Worm (Caenorhabditis elegans) whole organism, L4 larva: Measurements from ENCODE around the gene pgp-11.

Source experiments
- F49E8.2 ChIP-seq: sonication (generic microtip); optimal IDR thresholded peaks from 2 replicates; lab custom pipeline; 2016; ENCODE audit warnings: missing compliant biosample characterization, mild to moderate bottlenecking, missing genetic modification characterization, borderline replicate concordance
- R02D3.7 ChIP-seq: fragments of 150-350 bp; sonication (generic microtip); optimal IDR thresholded peaks from 3 replicates; lab custom pipeline; 2014; ENCODE audit warnings: missing biosample characterization, missing genetic modification characterization
- Y75B8A.6 ChIP-seq: fragments of 200-800 bp; sonication (Bioruptor generic); IDR thresholded peaks from 2 replicates; pipeline ENCODE4 v1.3.6; 2022; ENCODE audit warnings: missing genetic modification reagents, missing genetic modification characterization, missing compliant biosample characterization
- ZK546.5 ChIP-seq, 2 experiments: sonication (generic microtip); optimal IDR thresholded peaks; 2 replicates each; lab custom pipeline; 2017; ENCODE audit warnings: missing biosample characterization in 2 of 2, missing genetic modification characterization in 2 of 2
- aly-2 ChIP-seq: sonication (generic microtip); optimal IDR thresholded peaks from 2 replicates; lab custom pipeline; 2018; ENCODE audit warnings: missing biosample characterization, missing genetic modification characterization
- ceh-20 ChIP-seq: fragments of 200-800 bp; sonication (Bioruptor generic); IDR thresholded peaks from 2 replicates; pipeline ENCODE4 v1.3.6; 2022; ENCODE audit warnings: missing genetic modification reagents, missing genetic modification characterization, missing compliant biosample characterization
- dpl-1 ChIP-seq: fragments of 150-350 bp; optimal IDR thresholded peaks from 2 replicates; lab custom pipeline; 2014; ENCODE audit warnings: missing biosample characterization, missing genetic modification reagents, missing genetic modification characterization
- hlh-30 ChIP-seq: sonication (generic microtip); optimal IDR thresholded peaks from 2 replicates; lab custom pipeline; 2017; ENCODE audit warnings: antibody characterized with exemption, mild to moderate bottlenecking, missing genetic modification characterization, missing compliant biosample characterization; ENCODE audit not compliant: insufficient read depth
- lin-15B ChIP-seq: fragments of 150-350 bp; sonication (generic microtip); optimal IDR thresholded peaks from 3 replicates; lab custom pipeline; 2014; ENCODE audit warnings: missing biosample characterization, missing genetic modification characterization
- lin-38 ChIP-seq: fragments of 200-800 bp; sonication (Bioruptor generic); IDR thresholded peaks from 2 replicates; pipeline ENCODE4 v1.3.6; 2022; ENCODE audit warnings: missing genetic modification reagents, missing genetic modification characterization, missing compliant biosample characterization
- lin-39 ChIP-seq: fragments of 150-350 bp; optimal IDR thresholded peaks from 2 replicates; lab custom pipeline; 2014; ENCODE audit warnings: missing biosample characterization, missing genetic modification reagents, missing genetic modification characterization
- nhr-237 ChIP-seq: sonication (generic microtip); optimal IDR thresholded peaks from 2 replicates; lab custom pipeline; 2017; ENCODE audit warnings: missing biosample characterization, missing genetic modification characterization
- spr-3 ChIP-seq: fragments of 200-800 bp; sonication (Bioruptor generic); optimal IDR thresholded peaks from 2 replicates; lab custom pipeline; 2018; ENCODE audit warnings: mild to moderate bottlenecking, missing genetic modification characterization, missing compliant biosample characterization

DNA sequence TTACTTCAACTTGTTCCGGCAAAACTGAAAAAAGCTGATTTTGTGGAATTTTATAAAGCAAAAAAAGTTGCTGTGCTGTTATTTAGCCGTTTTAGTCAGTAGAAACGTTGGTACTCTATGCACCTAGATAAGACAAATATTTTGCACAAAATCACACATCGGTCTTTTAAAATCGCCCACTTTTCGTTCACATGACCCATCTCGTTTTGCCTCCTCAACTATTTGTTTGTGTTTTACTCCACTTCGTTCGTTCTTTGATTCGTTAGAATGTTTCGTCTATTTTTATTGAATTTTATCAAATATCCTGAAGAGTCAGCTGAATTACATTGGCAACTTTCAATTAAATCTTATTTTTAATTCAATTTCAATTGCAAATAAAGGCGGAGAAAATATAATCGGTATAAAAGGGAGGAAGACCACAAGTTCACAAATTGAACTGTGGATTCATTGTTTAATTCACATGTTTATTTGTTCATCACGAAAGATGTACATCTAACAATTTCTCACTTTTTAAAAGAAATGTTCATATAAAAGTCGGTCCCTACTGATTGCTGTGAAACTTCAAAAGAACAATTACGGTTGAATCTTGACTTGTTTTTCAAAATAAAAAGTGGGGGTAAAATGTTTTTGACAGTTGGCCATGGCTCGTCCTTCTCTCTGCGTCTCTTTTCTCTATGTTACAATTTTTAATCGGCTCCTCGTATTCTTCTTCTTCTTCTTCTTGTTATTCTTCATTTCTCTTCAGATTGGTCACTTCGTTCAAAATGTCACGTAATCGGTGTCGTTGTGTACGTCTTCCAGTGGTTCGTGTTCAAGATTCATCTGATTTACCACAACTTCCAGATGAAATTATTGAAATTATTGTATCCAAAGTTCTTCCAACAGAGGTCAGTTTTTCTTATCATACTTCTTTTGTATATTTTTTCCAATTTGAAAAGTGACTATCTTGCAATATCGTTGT lies 8.3 kb upstream of the pgp-11 start, which contains the start of gene DH11.2:
- TF ChIP-seq spr-3 (no peak), ZK546.5 (tag; optimal IDR thresholded peaks at IDR 0.05; lab: Kevin White, UChicago) (no peak), ceh-20 (GFP tag; lab: Robert Waterston, UW) (no peak), R02D3.7 (tag; lab: Kevin White, UChicago) (no peak), F49E8.2 (tag; lab: Kevin White, UChicago) (no peak), nhr-237 (no peak), hlh-30 (tag; lab: Kevin White, UChicago) (peak; percentile 65), dpl-1 (no peak), lin-38 (GFP tag; lab: Robert Waterston, UW) (no peak), lin-15B (tag; lab: Kevin White, UChicago) (no peak), Y75B8A.6 (no peak), lin-39 (tag; lab: Kevin White, UChicago) (no peak), aly-2 (tag; lab: Kevin White, UChicago) (no peak)
